Fruit fly (Drosophila melanogaster): ENCODE measurements around the gene rump.

rump gene

dm6 chr3R:9527907-9528842, 18.1 kb upstream of the rump start:
- no peak for TF ChIP-seq tll (GFP tag; optimal IDR thresholded peaks at IDR 0.05)
- TF ChIP-seq ATbp (GFP tag; optimal IDR thresholded peaks at IDR 0.05), result peak; percentile 81
- TF ChIP-seq CG1233 (GFP tag; optimal IDR thresholded peaks at IDR 0.05), result peak; percentile 89
- TF ChIP-seq fd96Cb (tag; optimal IDR thresholded peaks at IDR 0.05), result peak; percentile 82
- TF ChIP-seq sim (GFP tag; IDR thresholded peaks at IDR 0.05), result no peak
- TF ChIP-seq CG4282 (GFP tag; optimal IDR thresholded peaks at IDR 0.05), result peak; percentile 88
- TF ChIP-seq gt (GFP tag; IDR thresholded peaks at IDR 0.05), result no peak
- TF ChIP-seq Spps (tag; optimal IDR thresholded peaks at IDR 0.05), result peak; percentile 57
- peak; percentile 20 for TF ChIP-seq CG17186 (GFP tag; optimal IDR thresholded peaks at IDR 0.05)
- TF ChIP-seq Antp (GFP tag; optimal IDR thresholded peaks at IDR 0.05), result peak; percentile 95
- TF ChIP-seq CG33213 (GFP tag; optimal IDR thresholded peaks at IDR 0.05), result peak; percentile 89
- TF ChIP-seq wdn (GFP tag; IDR thresholded peaks at IDR 0.05), result peak; percentile 91
- peak; percentile 94 for TF ChIP-seq CG12769 (tag; optimal IDR thresholded peaks at IDR 0.05)
- TF ChIP-seq CG31365 (tag; optimal IDR thresholded peaks at IDR 0.05), result peak; percentile 78
- TF ChIP-seq CG7271 (tag; optimal IDR thresholded peaks at IDR 0.05), result peak; percentile 17
- TF ChIP-seq psq (GFP tag; optimal IDR thresholded peaks at IDR 0.05), result peak; percentile 7
- peak; percentile 68 for TF ChIP-seq dati (GFP tag; IDR thresholded peaks at IDR 0.05)
- TF ChIP-seq CG31224 (GFP tag; IDR thresholded peaks at IDR 0.05), result peak; percentile 90
- peak; percentile 76 for TF ChIP-seq CG12104 (GFP tag; optimal IDR thresholded peaks at IDR 0.05)
- no peak for TF ChIP-seq lov (optimal IDR thresholded peaks at IDR 0.05)
- peak; percentile 43; the same call in 1 of the 3 replicates for TF ChIP-seq lov (GFP tag; IDR thresholded peaks at IDR 0.05)
- TF ChIP-seq ap (GFP tag; IDR thresholded peaks at IDR 0.05), result peak; percentile 70
- TF ChIP-seq Lim3 (GFP tag; IDR thresholded peaks at IDR 0.05), result no peak
- TF ChIP-seq NK7.1 (GFP tag; optimal IDR thresholded peaks at IDR 0.05), result peak; percentile 86
- TF ChIP-seq lola (GFP tag; optimal IDR thresholded peaks at IDR 0.05), result no peak
- TF ChIP-seq CG11247 (GFP tag; IDR thresholded peaks at IDR 0.05), result peak; percentile 93
- TF ChIP-seq vnd (GFP tag; IDR thresholded peaks at IDR 0.05; ENCODE audit: partially characterized antibody), result 0 out of 3 replicates have a peak, but pooled peaks have one; percentile 23
- TF ChIP-seq HmgZ (tag; optimal IDR thresholded peaks at IDR 0.05), result peak; percentile 90
- peak; percentile 90 for TF ChIP-seq HLH3B (GFP tag; IDR thresholded peaks at IDR 0.05)
- peak; percentile 86 for TF ChIP-seq tap (tag; optimal IDR thresholded peaks at IDR 0.05)
- peak; percentile 92 for TF ChIP-seq crc (GFP tag; optimal IDR thresholded peaks at IDR 0.05)
- peak; percentile 91 for TF ChIP-seq ERR (GFP tag; optimal IDR thresholded peaks at IDR 0.05)
- TF ChIP-seq chinmo (GFP tag; IDR thresholded peaks at IDR 0.05; ENCODE audit: partially characterized antibody), result peak; percentile 83; the same call in 3 of the 4 replicates
- TF ChIP-seq CHES-1-like (GFP tag; optimal IDR thresholded peaks at IDR 0.05), result peak; percentile 90
- no peak for TF ChIP-seq hth (optimal IDR thresholded peaks at IDR 0.05)
- TF ChIP-seq vfl (GFP tag; optimal IDR thresholded peaks at IDR 0.05), result peak; percentile 86
- TF ChIP-seq az2 (GFP tag; optimal IDR thresholded peaks at IDR 0.05), result peak; percentile 74
- no peak for TF ChIP-seq h (optimal IDR thresholded peaks at IDR 0.05)
- TF ChIP-seq salm (tag; optimal IDR thresholded peaks at IDR 0.05), result peak; percentile 65
- peak; percentile 16 for TF ChIP-seq CG2202 (tag; optimal IDR thresholded peaks at IDR 0.05)
- no peak for TF ChIP-seq zf30C (GFP tag; optimal IDR thresholded peaks at IDR 0.05)
- peak; percentile 81 for TF ChIP-seq HLH54F (GFP tag; optimal IDR thresholded peaks at IDR 0.05)
- TF ChIP-seq NC2β (GFP tag; optimal IDR thresholded peaks at IDR 0.05), result peak; percentile 84
- TF ChIP-seq Fer2 (tag; optimal IDR thresholded peaks at IDR 0.05), result peak; percentile 68
- peak; percentile 94 for TF ChIP-seq mam (GFP tag; optimal IDR thresholded peaks at IDR 0.05)
- TF ChIP-seq pnt (GFP tag; optimal IDR thresholded peaks at IDR 0.05), result peak; percentile 78
- TF ChIP-seq zfh1 (GFP tag; IDR thresholded peaks at IDR 0.05), result peak; percentile 91
- TF ChIP-seq CG10267 (tag; optimal IDR thresholded peaks at IDR 0.05), result peak; percentile 64
- peak; percentile 94 for TF ChIP-seq zfh2 (GFP tag; optimal IDR thresholded peaks at IDR 0.05)
